Worm (Caenorhabditis elegans) whole organism, young adult: ENCODE measurements around the gene F54D5.23.

Experiments used
- attf-3 ChIP-seq: fragments of 200-800 bp; sonication (Bioruptor generic); conservative IDR thresholded peaks from 2 replicates; pipeline ENCODE4 v1.3.6; 2022; ENCODE audit warnings: missing genetic modification reagents, missing genetic modification characterization, missing compliant biosample characterization
- nfya-2 ChIP-seq: fragments of 200-800 bp; sonication (Bioruptor generic); IDR thresholded peaks from 2 replicates; pipeline ENCODE4 v1.3.6; 2022; ENCODE audit warnings: missing genetic modification reagents, missing genetic modification characterization, missing compliant biosample characterization

DNA sequence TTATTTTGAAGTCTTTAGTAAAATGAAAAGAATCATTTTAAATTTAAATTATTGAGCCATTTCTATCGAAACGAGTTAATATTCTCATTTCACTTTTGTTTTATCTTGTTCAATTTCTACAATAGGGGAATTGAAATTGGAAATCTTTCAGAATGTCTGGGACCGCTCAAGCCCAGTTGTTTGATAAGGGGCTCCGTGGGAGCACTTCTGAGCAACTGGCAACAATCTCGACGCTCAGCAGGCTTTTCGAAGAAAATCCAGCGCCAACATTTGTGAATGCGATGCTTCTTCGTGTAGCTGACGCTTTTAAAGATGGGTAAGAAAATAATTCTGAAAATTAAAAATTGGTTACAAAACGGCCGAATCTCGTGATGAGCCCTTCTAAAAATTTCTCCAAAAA, 13.6 kb upstream of the F54D5.23 start, which contains the start of gene ints-7:
- TF ChIP-seq nfya-2 (no peak), attf-3 (GFP tag; lab: Robert Waterston, UW) (no peak)
